Worm (Caenorhabditis elegans) whole organism, midembryonic: ENCODE data around the gene ifbp-1.

ENCODE experiments used
- flt-1 ChIP-seq: fragments of 200-800 bp; sonication (Bioruptor generic); IDR thresholded peaks from 2 replicates; pipeline ENCODE4 v1.3.6; 2022; ENCODE audit warnings: missing genetic modification characterization, missing compliant biosample characterization
- klf-2 ChIP-seq: fragments of 200-800 bp; sonication (Bioruptor generic); conservative IDR thresholded peaks from 2 replicates; pipeline ENCODE4 v1.3.6; 2022; ENCODE audit warnings: missing genetic modification reagents, missing genetic modification characterization, missing compliant biosample characterization
- med-1 ChIP-seq: sonication (generic microtip); optimal IDR thresholded peaks from 2 replicates; lab custom pipeline; 2017; ENCODE audit warnings: missing genetic modification characterization, mild to moderate bottlenecking, missing compliant biosample characterization, antibody characterized with exemption, missing genetic modification reagents; ENCODE audit not compliant: insufficient read depth
- ref-1 ChIP-seq: fragments of 200-800 bp; sonication (Bioruptor generic); conservative IDR thresholded peaks from 2 replicates; pipeline ENCODE4 v1.3.6; 2022; ENCODE audit warnings: missing genetic modification reagents, missing genetic modification characterization, missing compliant biosample characterization
- tab-1 ChIP-seq: fragments of 200-800 bp; sonication (Bioruptor generic); IDR thresholded peaks from 2 replicates; pipeline ENCODE4 v1.3.6; 2022; ENCODE audit warnings: missing genetic modification characterization, missing compliant biosample characterization
- ztf-29 ChIP-seq: fragments of 200-800 bp; sonication (Bioruptor generic); IDR thresholded peaks from 2 replicates; pipeline ENCODE4 v1.3.6; 2022; ENCODE audit warnings: missing genetic modification reagents, missing genetic modification characterization, missing compliant biosample characterization

DNA sequence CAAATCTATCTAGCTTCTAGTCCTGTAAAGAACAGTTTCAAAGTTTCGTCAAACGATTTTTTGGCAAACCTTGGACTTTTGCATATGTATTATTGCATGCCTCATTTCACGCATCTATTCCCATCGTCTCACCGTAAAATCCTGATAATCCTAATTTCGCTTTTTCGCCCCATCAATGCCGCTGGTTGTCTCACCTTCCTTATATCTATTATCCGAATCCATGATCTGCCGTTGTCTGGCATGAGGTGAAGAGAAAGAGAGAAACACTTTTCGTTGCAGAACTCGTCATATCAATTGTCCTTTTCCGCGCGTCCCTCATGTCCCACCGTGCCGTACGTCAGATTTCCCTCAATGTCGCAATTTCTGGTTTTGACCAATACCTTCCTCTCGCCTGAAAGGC lies 34.5 kb upstream of the ifbp-1 start, which contains the start of gene cut-2:
- TF ChIP-seq ref-1 (GFP tag; lab: Robert Waterston, UW) (no peak), ztf-29 (GFP tag; lab: Robert Waterston, UW) (no peak), klf-2 (GFP tag; lab: Robert Waterston, UW) (no peak), flt-1 (GFP tag; lab: Robert Waterston, UW) (no peak), tab-1 (GFP tag; lab: Robert Waterston, UW) (no peak), med-1 (GFP tag; lab: Kevin White, UChicago) (no peak)
